Fruit fly (Drosophila melanogaster) whole organism, prepupa: ENCODE measurements around the gene CG15358.

Experiments used
- CG3032 ChIP-seq: fragments of 200-800 bp; optimal IDR thresholded peaks from 2 replicates; lab custom pipeline; 2019; ENCODE audit warnings: missing biosample characterization, mild to moderate bottlenecking, missing genetic modification characterization, moderate library complexity
- CG32006 ChIP-seq: fragments of 200-800 bp; sonication (Bioruptor generic); optimal IDR thresholded peaks from 3 replicates; lab custom pipeline; 2017; ENCODE audit warnings: missing biosample characterization, mild to moderate bottlenecking, missing genetic modification characterization
- CG6808 ChIP-seq: fragments of 200-800 bp; sonication (Bioruptor generic); optimal IDR thresholded peaks from 3 replicates; lab custom pipeline; 2017; ENCODE audit warnings: missing biosample characterization, missing genetic modification characterization, mild to moderate bottlenecking, moderate library complexity, missing genetic modification reagents
- Gug ChIP-seq: fragments of 200-800 bp; sonication (Bioruptor generic); IDR thresholded peaks from 2 replicates; pipeline ENCODE4 v1.3.6; 2022; ENCODE audit warnings: missing biosample characterization, missing genetic modification characterization
- Hr38 ChIP-seq: sonication (Bioruptor generic); optimal IDR thresholded peaks from 2 replicates; lab custom pipeline; 2016; ENCODE audit warnings: missing biosample characterization, missing genetic modification characterization
- Hr39 ChIP-seq: fragments of 200-800 bp; sonication (Bioruptor generic); optimal IDR thresholded peaks from 2 replicates; lab custom pipeline; 2016; ENCODE audit warnings: missing biosample characterization, missing genetic modification characterization
- Sox14 ChIP-seq: fragments of 200-800 bp; sonication (Bioruptor generic); optimal IDR thresholded peaks from 3 replicates; lab custom pipeline; 2016; ENCODE audit warnings: missing biosample characterization, missing genetic modification characterization
- Sox15 ChIP-seq: fragments of 200-800 bp; sonication (Bioruptor generic); optimal IDR thresholded peaks from 3 replicates; lab custom pipeline; 2016; ENCODE audit warnings: missing biosample characterization, missing genetic modification characterization
- lz ChIP-seq: fragments of 200-800 bp; sonication (Bioruptor generic); optimal IDR thresholded peaks from 3 replicates; lab custom pipeline; 2016; ENCODE audit warnings: missing biosample characterization, missing genetic modification characterization

dm6 chr2L:1886533-1887183 is 3.6 kb upstream of the CG15358 start:
- TF ChIP-seq Gug (GFP tag; lab: Robert Waterston, UW) (no peak), Sox14 (GFP tag; lab: Kevin White, UChicago) (no peak), CG32006 (GFP tag; lab: Kevin White, UChicago) (no peak), lz (GFP tag; lab: Kevin White, UChicago) (no peak), Sox15 (GFP tag; lab: Kevin White, UChicago) (no peak), CG6808 (peak; percentile 49), Hr39 (GFP tag; lab: Kevin White, UChicago) (no peak), Hr38 (GFP tag; lab: Kevin White, UChicago) (no peak), CG3032 (tag; lab: Kevin White, UChicago) (peak; percentile 50)
